Fruit fly (Drosophila melanogaster): ENCODE measurements around the gene Cnb.

Gene Cnb

DNA sequence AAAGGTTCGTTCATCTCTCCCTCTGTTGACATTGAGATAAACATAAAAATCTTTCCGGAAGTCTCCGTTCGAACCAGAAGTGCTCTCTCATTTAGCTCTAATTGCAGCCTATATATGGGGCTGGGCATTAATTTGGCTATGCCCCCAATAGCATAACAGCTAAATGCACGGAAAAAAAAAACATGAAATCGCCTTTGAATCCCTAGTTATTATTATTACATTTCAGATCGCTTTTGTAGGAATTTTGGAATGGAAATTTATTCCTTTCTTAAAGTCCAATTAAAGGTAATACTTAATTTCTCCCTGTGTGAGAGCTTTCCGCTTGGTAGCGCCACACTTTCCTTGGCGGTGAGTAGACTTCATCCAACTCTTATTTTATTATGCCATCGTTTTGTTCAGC is 41.2 kb upstream of the Cnb start:
- TF ChIP-seq Rel (GFP tag; optimal IDR thresholded peaks at IDR 0.05) (no peak), Rel (tag; optimal IDR thresholded peaks at IDR 0.05) (no peak), pan (optimal IDR thresholded peaks at IDR 0.05) (no peak), HLH106 (tag; optimal IDR thresholded peaks at IDR 0.05) (no peak), jim (GFP tag; optimal IDR thresholded peaks at IDR 0.05) (no peak), Dfd (GFP tag; optimal IDR thresholded peaks at IDR 0.05) (no peak), fru (GFP tag; optimal IDR thresholded peaks at IDR 0.05) (no peak), sv (GFP tag; optimal IDR thresholded peaks at IDR 0.05) (no peak), GATAd (GFP tag; optimal IDR thresholded peaks at IDR 0.05) (no peak), brk (GFP tag; optimal IDR thresholded peaks at IDR 0.05) (no peak), Vsx2 (GFP tag; optimal IDR thresholded peaks at IDR 0.05; ENCODE audit: partially characterized antibody) (no peak), woc (GFP tag; optimal IDR thresholded peaks at IDR 0.05) (no peak), OdsH (GFP tag; optimal IDR thresholded peaks at IDR 0.05) (no peak), h (GFP tag; optimal IDR thresholded peaks at IDR 0.05) (no peak), Jra (GFP tag; optimal IDR thresholded peaks at IDR 0.05) (no peak)

DNA sequence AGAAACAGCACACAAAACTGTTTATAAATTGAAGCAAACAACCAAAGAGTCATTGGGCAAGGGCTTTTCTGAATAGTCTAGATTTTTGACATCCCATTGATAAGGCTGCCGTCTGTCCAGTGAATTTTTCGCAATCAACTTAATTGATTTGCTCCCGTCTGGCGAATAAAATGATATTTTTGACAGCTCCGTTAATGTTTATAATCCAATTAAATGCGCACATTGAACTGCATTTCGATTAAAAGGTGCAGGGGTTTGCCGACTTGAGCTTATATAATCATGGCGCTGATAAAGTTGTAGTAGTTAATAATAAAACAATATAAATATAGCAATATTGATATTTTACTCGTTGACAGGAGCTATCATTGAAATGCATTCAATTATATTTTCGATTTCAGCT is 38.4 kb upstream of the Cnb start:
- TF ChIP-seq dmrt93B (GFP tag; optimal IDR thresholded peaks at IDR 0.05), result no peak
- no peak for TF ChIP-seq CG32264 (GFP tag; optimal IDR thresholded peaks at IDR 0.05)
- no peak for TF ChIP-seq HLH106 (tag; optimal IDR thresholded peaks at IDR 0.05)
- no peak for TF ChIP-seq Hnf4 (GFP tag; optimal IDR thresholded peaks at IDR 0.05)
- no peak for TF ChIP-seq sv (GFP tag; optimal IDR thresholded peaks at IDR 0.05)
- TF ChIP-seq OdsH (GFP tag; optimal IDR thresholded peaks at IDR 0.05), result no peak
- TF ChIP-seq tai (GFP tag; optimal IDR thresholded peaks at IDR 0.05), result no peak
- no peak for TF ChIP-seq jim (GFP tag; optimal IDR thresholded peaks at IDR 0.05)
- TF ChIP-seq Sp1 (GFP tag; optimal IDR thresholded peaks at IDR 0.05), result no peak
- no peak for TF ChIP-seq Hr83 (GFP tag; optimal IDR thresholded peaks at IDR 0.05; ENCODE audit: poor library complexity, severe bottlenecking)
- TF ChIP-seq h (GFP tag; optimal IDR thresholded peaks at IDR 0.05), result no peak
- TF ChIP-seq woc (GFP tag; optimal IDR thresholded peaks at IDR 0.05), result no peak
- no peak for TF ChIP-seq Dfd (GFP tag; optimal IDR thresholded peaks at IDR 0.05)

DNA sequence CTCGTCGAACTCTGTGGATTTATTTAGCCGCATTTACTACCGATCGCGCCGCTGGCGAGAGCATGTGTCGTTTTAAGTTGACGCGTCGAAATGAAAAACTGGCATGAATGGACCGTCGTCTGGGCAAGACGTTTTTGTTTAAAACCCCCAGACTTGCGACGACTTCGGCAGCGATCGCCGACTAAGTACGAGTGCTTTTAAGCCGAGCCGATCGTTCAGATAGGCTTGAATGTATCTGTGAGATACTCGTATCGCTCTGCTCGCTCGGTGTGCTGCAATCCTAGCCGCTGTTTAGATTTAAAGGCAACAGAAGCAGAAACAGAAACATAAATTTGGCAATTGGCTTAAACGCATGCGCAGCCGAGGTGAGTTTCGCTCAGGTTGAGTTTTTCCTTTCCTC is 37.3 kb upstream of the Cnb start, which contains the start of gene dsb:
TSS of gene dsb (minus strand) at position 91 of the 400 bp plus-strand sequence.
- TF ChIP-seq N (GFP tag; optimal IDR thresholded peaks at IDR 0.05), result no peak
- TF ChIP-seq dl (GFP tag; optimal IDR thresholded peaks at IDR 0.05; ENCODE audit: insufficient read depth in 1 of 2, partially characterized antibody in 2 of 2), result no peak
- no peak for TF ChIP-seq CG9705 (GFP tag; optimal IDR thresholded peaks at IDR 0.05)

DNA sequence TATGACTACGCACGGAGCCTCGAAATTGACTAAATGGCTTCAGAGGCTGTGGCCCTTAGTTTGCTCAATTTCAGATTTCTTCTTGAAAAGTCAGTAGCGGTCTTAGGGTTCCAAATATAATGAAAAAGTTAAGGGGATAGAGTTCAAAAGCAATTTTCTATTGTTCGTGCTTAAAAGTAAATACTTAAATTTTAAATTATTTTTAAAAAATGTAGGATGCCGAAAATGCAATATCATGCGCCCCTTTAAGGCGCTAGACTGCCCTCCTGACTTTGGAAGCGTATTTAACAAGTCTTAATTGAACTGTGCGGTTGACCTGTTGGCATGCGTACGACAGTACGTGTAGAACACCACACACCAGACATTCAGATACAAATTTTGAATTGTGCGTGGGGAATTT is 32.7 kb upstream of the Cnb start:
- TF ChIP-seq CG32264 (GFP tag; optimal IDR thresholded peaks at IDR 0.05), result no peak
- TF ChIP-seq ey (GFP tag; optimal IDR thresholded peaks at IDR 0.05), result no peak
- TF ChIP-seq fru (GFP tag; optimal IDR thresholded peaks at IDR 0.05), result no peak
- no peak for TF ChIP-seq Dif (GFP tag; optimal IDR thresholded peaks at IDR 0.05; ENCODE audit: partially characterized antibody)
- no peak for TF ChIP-seq Jra (GFP tag; optimal IDR thresholded peaks at IDR 0.05)
- TF ChIP-seq GATAd (GFP tag; optimal IDR thresholded peaks at IDR 0.05), result no peak
- no peak for TF ChIP-seq Sp1 (GFP tag; optimal IDR thresholded peaks at IDR 0.05)
- no peak for TF ChIP-seq Hr78 (GFP tag; optimal IDR thresholded peaks at IDR 0.05)
- no peak for TF ChIP-seq brk (GFP tag; optimal IDR thresholded peaks at IDR 0.05)
- no peak for TF ChIP-seq CrebA (GFP tag; optimal IDR thresholded peaks at IDR 0.05; ENCODE audit: borderline replicate concordance)
- no peak for TF ChIP-seq Hr83 (GFP tag; optimal IDR thresholded peaks at IDR 0.05; ENCODE audit: poor library complexity, severe bottlenecking)
- TF ChIP-seq jim (GFP tag; optimal IDR thresholded peaks at IDR 0.05), result no peak
- no peak for TF ChIP-seq Dfd (GFP tag; optimal IDR thresholded peaks at IDR 0.05)
- TF ChIP-seq Hnf4 (GFP tag; optimal IDR thresholded peaks at IDR 0.05), result no peak
- no peak for TF ChIP-seq CG9705 (GFP tag; optimal IDR thresholded peaks at IDR 0.05)
- TF ChIP-seq br (GFP tag; optimal IDR thresholded peaks at IDR 0.05), result no peak
- TF ChIP-seq sage (GFP tag; optimal IDR thresholded peaks at IDR 0.05), result no peak
- TF ChIP-seq rgr (GFP tag; optimal IDR thresholded peaks at IDR 0.05), result no peak
- no peak for TF ChIP-seq usp (GFP tag; optimal IDR thresholded peaks at IDR 0.05)

DNA sequence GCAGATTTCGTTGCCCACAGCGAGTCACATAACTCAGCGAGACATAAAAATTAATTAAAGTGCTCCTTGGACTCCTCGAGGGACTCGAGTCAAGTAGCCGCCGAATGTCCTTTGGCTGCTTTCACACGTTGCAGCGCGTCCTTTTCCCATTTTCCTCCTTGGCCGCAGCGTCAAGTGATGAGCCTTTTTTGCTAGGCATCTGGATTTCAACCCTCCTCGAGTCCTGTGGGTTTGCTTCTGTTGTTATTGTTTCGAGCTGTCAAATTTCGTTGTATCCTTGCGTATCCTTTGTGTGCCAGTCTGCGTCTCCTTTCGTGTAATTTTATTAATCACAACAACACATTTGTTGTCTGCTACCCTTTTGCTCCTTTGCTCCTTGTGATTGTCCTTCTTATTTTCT is 30.7 kb upstream of the Cnb start:
- TF ChIP-seq jim (GFP tag; optimal IDR thresholded peaks at IDR 0.05) (no peak), lola (GFP tag; optimal IDR thresholded peaks at IDR 0.05) (no peak), CG9705 (GFP tag; optimal IDR thresholded peaks at IDR 0.05) (no peak), usp (GFP tag; optimal IDR thresholded peaks at IDR 0.05) (no peak), tai (GFP tag; optimal IDR thresholded peaks at IDR 0.05) (no peak), OdsH (GFP tag; optimal IDR thresholded peaks at IDR 0.05) (no peak), brk (GFP tag; optimal IDR thresholded peaks at IDR 0.05) (no peak), Dfd (GFP tag; optimal IDR thresholded peaks at IDR 0.05) (no peak), Mio (GFP tag; optimal IDR thresholded peaks at IDR 0.05) (no peak), br (GFP tag; optimal IDR thresholded peaks at IDR 0.05) (no peak), fru (GFP tag; optimal IDR thresholded peaks at IDR 0.05) (no peak), rgr (GFP tag; optimal IDR thresholded peaks at IDR 0.05) (no peak), N (GFP tag; optimal IDR thresholded peaks at IDR 0.05) (no peak), CrebA (GFP tag; optimal IDR thresholded peaks at IDR 0.05; ENCODE audit: borderline replicate concordance) (no peak), Sp1 (GFP tag; optimal IDR thresholded peaks at IDR 0.05) (no peak), woc (GFP tag; optimal IDR thresholded peaks at IDR 0.05) (no peak), ey (GFP tag; optimal IDR thresholded peaks at IDR 0.05) (no peak), Dif (GFP tag; optimal IDR thresholded peaks at IDR 0.05; ENCODE audit: partially characterized antibody) (no peak)

All from whole organism, wandering third instar larva.